Worm (Caenorhabditis elegans): ENCODE data around the gene T19D12.6.

T19D12.6 gene

DNA sequence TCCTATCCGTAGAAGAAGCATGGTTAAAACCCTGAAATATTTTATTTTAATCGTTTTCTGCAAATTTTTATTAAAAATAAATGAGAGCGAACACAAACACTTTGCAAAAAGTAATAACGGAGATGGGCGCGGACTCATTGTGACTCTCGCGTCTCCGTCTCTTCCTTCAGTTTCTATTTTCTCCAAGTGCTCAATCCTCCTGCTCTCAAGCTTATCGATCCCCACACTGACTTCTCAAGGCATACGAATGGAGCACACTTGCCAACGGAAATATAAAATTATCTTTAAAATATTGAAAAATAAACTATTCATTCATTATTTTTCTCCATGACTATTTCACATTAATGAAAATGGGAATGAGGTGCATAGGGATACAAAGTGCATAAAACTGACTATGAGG, 44.9 kb downstream of the T19D12.6 start, which contains the start of gene dnj-8:
dnj-8 (minus strand) TSS at position 31 of the 400 bp plus-strand sequence.
- TF ChIP-seq snpc-4 (tag; optimal IDR thresholded peaks at IDR 0.05) (no peak), C34F6.9 (tag; optimal IDR thresholded peaks at IDR 0.05) (peak; percentile 60), unc-55 (GFP tag; optimal IDR thresholded peaks at IDR 0.05) (peak; percentile 54), lsy-2 (tag; optimal IDR thresholded peaks at IDR 0.05) (peak in 1 of 2 experiments; percentile 6), R02D3.7 (tag; optimal IDR thresholded peaks at IDR 0.05) (no peak), alr-1 (tag; optimal IDR thresholded peaks at IDR 0.05) (no peak), elt-3 (tag; optimal IDR thresholded peaks at IDR 0.05) (no peak), F13H6.1 (tag; optimal IDR thresholded peaks at IDR 0.05) (no peak), nhr-129 (tag; optimal IDR thresholded peaks at IDR 0.05) (no peak)

DNA sequence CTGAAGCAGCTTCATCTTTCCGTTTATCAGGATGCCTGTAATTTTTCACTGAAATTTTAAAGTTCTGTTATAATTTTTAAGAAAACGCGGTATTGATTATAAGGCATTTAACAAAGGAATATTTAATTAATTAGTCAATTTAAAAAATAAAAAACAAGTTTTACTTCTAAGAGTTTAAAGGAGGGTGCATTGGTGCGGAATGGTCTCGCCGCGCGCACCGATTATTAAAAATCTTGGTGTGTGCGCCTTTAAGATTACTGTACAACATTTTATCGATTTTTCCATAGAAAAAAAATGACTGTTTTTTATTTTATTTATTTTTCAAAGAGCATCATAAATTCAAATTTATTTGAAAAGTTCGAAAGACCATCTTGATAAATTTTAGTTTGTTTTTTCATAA, 45.4 kb downstream of the T19D12.6 start:
- no peak for TF ChIP-seq sem-4 (tag; optimal IDR thresholded peaks at IDR 0.05)
- no peak for TF ChIP-seq unc-55 (GFP tag; optimal IDR thresholded peaks at IDR 0.05)
- no peak for TF ChIP-seq lin-13 (GFP tag; optimal IDR thresholded peaks at IDR 0.05)
- no peak for TF ChIP-seq nhr-77 (tag; optimal IDR thresholded peaks at IDR 0.05)
- no peak for TF ChIP-seq ceh-16 (tag; optimal IDR thresholded peaks at IDR 0.05)
- TF ChIP-seq crh-2 (tag; optimal IDR thresholded peaks at IDR 0.05): no peak
- no peak for TF ChIP-seq egl-27 (tag; optimal IDR thresholded peaks at IDR 0.05)
- no peak for TF ChIP-seq blmp-1 (tag; optimal IDR thresholded peaks at IDR 0.05; ENCODE audit: insufficient read depth)
- no peak for TF ChIP-seq lin-39 (tag; optimal IDR thresholded peaks at IDR 0.05)
- no peak for TF ChIP-seq lsy-2 (tag; optimal IDR thresholded peaks at IDR 0.05)
- no peak for TF ChIP-seq elt-1 (tag; optimal IDR thresholded peaks at IDR 0.05)
- TF ChIP-seq mab-5 (tag; optimal IDR thresholded peaks at IDR 0.05): no peak
- no peak for TF ChIP-seq nhr-25 (tag; optimal IDR thresholded peaks at IDR 0.05)
- no peak for TF ChIP-seq peb-1 (tag; optimal IDR thresholded peaks at IDR 0.05)
- TF ChIP-seq mdl-1 (tag; optimal IDR thresholded peaks at IDR 0.05): no peak
- no peak for TF ChIP-seq ztf-1 (GFP tag; conservative IDR thresholded peaks at IDR 0.05)
- TF ChIP-seq nhr-10 (tag; optimal IDR thresholded peaks at IDR 0.05): no peak
- no peak for TF ChIP-seq ama-1 (optimal IDR thresholded peaks at IDR 0.05)
- no peak for TF ChIP-seq nhr-6 (tag; optimal IDR thresholded peaks at IDR 0.05)

DNA sequence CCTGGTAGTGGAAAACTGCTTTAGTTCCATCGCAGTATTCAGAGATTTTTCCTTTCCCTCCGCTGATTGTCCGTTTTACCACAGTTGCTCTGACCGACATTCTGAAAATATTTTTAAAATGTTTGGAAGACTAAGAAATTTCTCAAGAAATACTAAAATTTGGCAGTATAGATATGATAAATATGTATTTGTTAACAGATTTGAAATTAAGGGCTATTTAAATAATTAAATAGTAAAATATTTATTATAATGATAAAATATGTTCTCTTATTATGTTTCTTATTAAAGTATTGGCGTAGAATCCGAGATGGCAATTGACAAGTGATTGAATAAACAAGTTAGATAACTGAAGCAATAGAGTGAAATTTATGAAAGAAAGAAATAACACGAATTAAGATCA, 48.8 kb downstream of the T19D12.6 start, which contains the start of gene aipr-1:
aipr-1 (minus strand) TSS at position 101 of the 400 bp plus-strand sequence.
- TF ChIP-seq nhr-11 (tag; optimal IDR thresholded peaks at IDR 0.05) (no peak), nhr-21 (tag; optimal IDR thresholded peaks at IDR 0.05) (no peak), ama-1 (optimal IDR thresholded peaks at IDR 0.05) (no peak), peb-1 (tag; optimal IDR thresholded peaks at IDR 0.05) (no peak), lin-13 (GFP tag; optimal IDR thresholded peaks at IDR 0.05) (no peak), zag-1 (tag; optimal IDR thresholded peaks at IDR 0.05) (no peak), snpc-4 (tag; optimal IDR thresholded peaks at IDR 0.05) (no peak), C34F6.9 (tag; optimal IDR thresholded peaks at IDR 0.05) (no peak), gmeb-1 (tag; optimal IDR thresholded peaks at IDR 0.05) (no peak), nhr-23 (tag; optimal IDR thresholded peaks at IDR 0.05) (no peak), ztf-1 (GFP tag; conservative IDR thresholded peaks at IDR 0.05) (no peak), R02D3.7 (tag; optimal IDR thresholded peaks at IDR 0.05) (no peak), lin-39 (tag; optimal IDR thresholded peaks at IDR 0.05) (no peak), nhr-12 (tag; optimal IDR thresholded peaks at IDR 0.05) (no peak), lin-11 (tag; optimal IDR thresholded peaks at IDR 0.05) (no peak), ceh-16 (tag; optimal IDR thresholded peaks at IDR 0.05) (no peak), ztf-11 (tag; optimal IDR thresholded peaks at IDR 0.05) (no peak), ZK546.5 (tag; optimal IDR thresholded peaks at IDR 0.05) (no peak), crh-2 (tag; optimal IDR thresholded peaks at IDR 0.05) (no peak), mbf-1 (tag; optimal IDR thresholded peaks at IDR 0.05) (no peak)

DNA sequence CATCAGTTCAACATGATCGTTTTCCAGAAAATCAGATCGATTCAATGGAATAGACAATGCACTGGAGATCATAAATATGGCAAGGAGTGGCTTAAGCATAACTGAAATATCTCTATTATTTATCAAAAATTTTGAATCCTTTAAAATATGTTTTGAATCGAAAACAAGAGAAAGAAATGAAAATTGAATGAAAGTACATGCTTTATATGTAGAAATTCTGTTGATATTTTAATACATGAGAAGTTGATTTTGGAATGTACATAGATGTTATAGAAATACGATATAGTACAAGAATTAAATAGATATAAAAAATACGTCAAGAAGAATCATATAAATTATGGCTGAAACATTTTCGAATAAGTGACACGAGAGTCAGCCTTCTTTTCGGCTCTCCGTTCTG, 50.7 kb downstream of the T19D12.6 start, which contains the start of gene C56C10.9:
C56C10.9 (minus strand) TSS at position 101 of the 400 bp plus-strand sequence.
- TF ChIP-seq lin-11 (tag; optimal IDR thresholded peaks at IDR 0.05) (no peak), zag-1 (tag; optimal IDR thresholded peaks at IDR 0.05) (no peak), nhr-21 (tag; optimal IDR thresholded peaks at IDR 0.05) (no peak), ama-1 (optimal IDR thresholded peaks at IDR 0.05) (no peak), nhr-12 (tag; optimal IDR thresholded peaks at IDR 0.05) (no peak), peb-1 (tag; optimal IDR thresholded peaks at IDR 0.05) (no peak), nhr-25 (tag; optimal IDR thresholded peaks at IDR 0.05) (no peak), aly-2 (tag; optimal IDR thresholded peaks at IDR 0.05) (no peak), unc-62 (GFP tag; optimal IDR thresholded peaks at IDR 0.05) (no peak)
